Worm (Caenorhabditis elegans) whole organism, mixed stage, embryonic: ENCODE measurements around the gene pkn-1.

ENCODE experiments used
- M03D4.4 ChIP-seq: sonication (generic microtip); optimal IDR thresholded peaks from 2 replicates; lab custom pipeline; 2017; ENCODE audit warnings: mild to moderate bottlenecking, missing genetic modification characterization, missing compliant biosample characterization
- blmp-1 ChIP-seq: fragments of 150-350 bp; optimal IDR thresholded peaks from 2 replicates; lab custom pipeline; 2014; ENCODE audit warnings: missing biosample characterization, missing genetic modification characterization
- elt-1 ChIP-seq: sonication (generic microtip); optimal IDR thresholded peaks from 2 replicates; lab custom pipeline; 2017; ENCODE audit warnings: missing genetic modification characterization, mild to moderate bottlenecking, missing compliant biosample characterization, antibody characterized with exemption, moderate library complexity, borderline replicate concordance; ENCODE audit not compliant: insufficient read depth
- lin-13 ChIP-seq: fragments of 150-350 bp; optimal IDR thresholded peaks from 2 replicates; lab custom pipeline; 2014; ENCODE audit warnings: missing biosample characterization, missing genetic modification characterization
- lsy-2 ChIP-seq: fragments of 150-350 bp; optimal IDR thresholded peaks from 2 replicates; lab custom pipeline; 2014; ENCODE audit warnings: missing biosample characterization, missing genetic modification characterization
- mls-2 ChIP-seq: sonication (generic microtip); optimal IDR thresholded peaks from 2 replicates; lab custom pipeline; 2016; ENCODE audit warnings: mild to moderate bottlenecking, missing genetic modification characterization, moderate library complexity, missing compliant biosample characterization
- nhr-28 ChIP-seq: fragments of 150-350 bp; optimal IDR thresholded peaks from 2 replicates; lab custom pipeline; 2014; ENCODE audit warnings: missing biosample characterization, missing genetic modification characterization
- pha-4 ChIP-seq: fragments of 150-350 bp; optimal IDR thresholded peaks from 2 replicates; lab custom pipeline; 2018; ENCODE audit warnings: missing biosample characterization, missing genetic modification reagents, missing genetic modification characterization
- sem-2 ChIP-seq: fragments of 200-800 bp; sonication (Bioruptor generic); optimal IDR thresholded peaks from 2 replicates; lab custom pipeline; 2018; ENCODE audit warnings: mild to moderate bottlenecking, missing genetic modification characterization, missing compliant biosample characterization
- snpc-4 ChIP-seq: fragments of 150-350 bp; optimal IDR thresholded peaks from 2 replicates; lab custom pipeline; 2014; ENCODE audit warnings: missing biosample characterization, missing genetic modification characterization
- unc-39 ChIP-seq: fragments of 150-350 bp; optimal IDR thresholded peaks from 2 replicates; lab custom pipeline; 2014; ENCODE audit warnings: missing biosample characterization, missing genetic modification characterization

- TF ChIP-seq unc-39 (tag; lab: Kevin White, UChicago) (no peak), sem-2 (GFP tag; lab: Kevin White, UChicago) (no peak), lsy-2 (tag; lab: Kevin White, UChicago) (peak; percentile 54), pha-4 (tag; lab: Kevin White, UChicago) (peak; percentile 39), M03D4.4 (tag; lab: Kevin White, UChicago) (peak; percentile 27), lin-13 (tag; lab: Kevin White, UChicago) (no peak), elt-1 (tag; lab: Kevin White, UChicago) (no peak), snpc-4 (no peak), mls-2 (no peak), nhr-28 (tag; lab: Kevin White, UChicago) (no peak), blmp-1 (tag; lab: Kevin White, UChicago) (no peak)
Measured at ce11 chrX:10377663-10378062, 19.4 kb upstream of the pkn-1 start.
